Fruit fly (Drosophila melanogaster): ENCODE data around the gene CG2444.

Gene CG2444

dm6 chrX:11681558-11682551, 23.2 kb downstream of the CG2444 start (continued):
- TF ChIP-seq CG34406 (GFP tag; optimal IDR thresholded peaks at IDR 0.05) (peak; percentile 40), fd85E (GFP tag; optimal IDR thresholded peaks at IDR 0.05) (peak; percentile 33), topi (GFP tag; optimal IDR thresholded peaks at IDR 0.05) (peak; percentile 72), fkh (GFP tag; optimal IDR thresholded peaks at IDR 0.05) (peak; percentile 91), acj6 (GFP tag; optimal IDR thresholded peaks at IDR 0.05) (peak; percentile 58), CG8119 (GFP tag; IDR thresholded peaks at IDR 0.05) (peak; percentile 55), Lpt (GFP tag; optimal IDR thresholded peaks at IDR 0.05) (peak; percentile 45), spab (GFP tag; optimal IDR thresholded peaks at IDR 0.05) (peak; percentile 37), lz (GFP tag; optimal IDR thresholded peaks at IDR 0.05) (peak; percentile 77), Hr4 (GFP tag; optimal IDR thresholded peaks at IDR 0.05) (peak; percentile 60), CG1621 (tag; optimal IDR thresholded peaks at IDR 0.05) (peak; percentile 14), CG3032 (tag; optimal IDR thresholded peaks at IDR 0.05) (peak; percentile 52), ss (GFP tag; optimal IDR thresholded peaks at IDR 0.05) (peak; percentile 54 to 76), Ets21C (GFP tag; optimal IDR thresholded peaks at IDR 0.05) (peak; percentile 67), Ets96B (tag; optimal IDR thresholded peaks at IDR 0.05) (peak; percentile 29), CG9139 (GFP tag; optimal IDR thresholded peaks at IDR 0.05) (peak; percentile 38), dsx (GFP tag; optimal IDR thresholded peaks at IDR 0.05; ENCODE audit: poor library complexity, severe bottlenecking) (peak; percentile 45), CG6163 (GFP tag; IDR thresholded peaks at IDR 0.05) (peak; percentile 15; the same call in 2 of the 3 replicates), CG4318 (GFP tag; optimal IDR thresholded peaks at IDR 0.05) (no peak), Sox102F (GFP tag; optimal IDR thresholded peaks at IDR 0.05) (peak; percentile 68), eg (GFP tag; IDR thresholded peaks at IDR 0.05) (peak; percentile 63; the same call in 2 of the 3 replicates), Sox15 (GFP tag; optimal IDR thresholded peaks at IDR 0.05) (peak; percentile 45), net (GFP tag; optimal IDR thresholded peaks at IDR 0.05) (peak; percentile 56), CG8319 (GFP tag; optimal IDR thresholded peaks at IDR 0.05) (peak; percentile 27), CG10669 (GFP tag; optimal IDR thresholded peaks at IDR 0.05) (peak; percentile 47), CG6792 (GFP tag; optimal IDR thresholded peaks at IDR 0.05) (peak; percentile 45), CG16779 (tag; optimal IDR thresholded peaks at IDR 0.05) (peak; percentile 36), Met (GFP tag; optimal IDR thresholded peaks at IDR 0.05) (no peak), Gug (GFP tag; IDR thresholded peaks at IDR 0.05) (peak; percentile 28; the same call in 1 of the 2 replicates), CG11294 (GFP tag; IDR thresholded peaks at IDR 0.05) (no peak), CG6276 (GFP tag; optimal IDR thresholded peaks at IDR 0.05) (peak; percentile 57), CG11902 (GFP tag; optimal IDR thresholded peaks at IDR 0.05) (peak; percentile 55), vri (GFP tag; optimal IDR thresholded peaks at IDR 0.05) (peak; percentile 81), Eip75B (GFP tag; optimal IDR thresholded peaks at IDR 0.05) (peak; percentile 54), Smox (GFP tag; optimal IDR thresholded peaks at IDR 0.05) (peak; percentile 76), CG8632 (GFP tag; optimal IDR thresholded peaks at IDR 0.05) (peak; percentile 58)

- TF ChIP-seq OdsH (GFP tag; optimal IDR thresholded peaks at IDR 0.05): no peak
- no peak for TF ChIP-seq Lpt (GFP tag; optimal IDR thresholded peaks at IDR 0.05)
- no peak for TF ChIP-seq Sox15 (GFP tag; optimal IDR thresholded peaks at IDR 0.05)
- no peak for TF ChIP-seq CG16779 (tag; optimal IDR thresholded peaks at IDR 0.05)
- TF ChIP-seq CG11762 (GFP tag; optimal IDR thresholded peaks at IDR 0.05; ENCODE audit: insufficient read depth): no peak
- no peak for TF ChIP-seq CG8119 (GFP tag; IDR thresholded peaks at IDR 0.05)
- no peak for TF ChIP-seq CG11902 (GFP tag; optimal IDR thresholded peaks at IDR 0.05)
- TF ChIP-seq svp (GFP tag): peak; percentile 44
- TF ChIP-seq salr (GFP tag; optimal IDR thresholded peaks at IDR 0.05): no peak
- no peak for TF ChIP-seq Eip93F (GFP tag; optimal IDR thresholded peaks at IDR 0.05)
- peak; percentile 18 for TF ChIP-seq Hr4 (GFP tag; optimal IDR thresholded peaks at IDR 0.05)
- TF ChIP-seq CG8632 (GFP tag; optimal IDR thresholded peaks at IDR 0.05): no peak
- no peak for TF ChIP-seq Ets96B (tag; optimal IDR thresholded peaks at IDR 0.05)
- TF ChIP-seq CG10631 (GFP tag; optimal IDR thresholded peaks at IDR 0.05): no peak
- TF ChIP-seq topi (GFP tag; optimal IDR thresholded peaks at IDR 0.05): no peak
- no peak for TF ChIP-seq spab (GFP tag; optimal IDR thresholded peaks at IDR 0.05)
- TF ChIP-seq CG15336 (GFP tag; IDR thresholded peaks at IDR 0.05): no peak; the same call in 1 of the 2 replicates
- TF ChIP-seq fd85E (GFP tag; optimal IDR thresholded peaks at IDR 0.05): no peak
- no peak for TF ChIP-seq CG8319 (GFP tag; optimal IDR thresholded peaks at IDR 0.05)
- no peak for TF ChIP-seq Sox14 (GFP tag; optimal IDR thresholded peaks at IDR 0.05)
- no peak for TF ChIP-seq Hr38 (GFP tag; optimal IDR thresholded peaks at IDR 0.05)
- TF ChIP-seq CG3032 (tag; optimal IDR thresholded peaks at IDR 0.05): no peak
- no peak for TF ChIP-seq CG6792 (GFP tag; optimal IDR thresholded peaks at IDR 0.05)
- TF ChIP-seq dac (GFP tag; optimal IDR thresholded peaks at IDR 0.05): no peak
- no peak for TF ChIP-seq Hr39 (GFP tag; optimal IDR thresholded peaks at IDR 0.05)
- peak; percentile 48 for TF ChIP-seq Eip78C (GFP tag)
These were observed 24.7 kb downstream of the CG2444 start for dm6 chrX:11680405-11680804.
